Worm (Caenorhabditis elegans): ENCODE data around the gene rsa-2.

DNA sequence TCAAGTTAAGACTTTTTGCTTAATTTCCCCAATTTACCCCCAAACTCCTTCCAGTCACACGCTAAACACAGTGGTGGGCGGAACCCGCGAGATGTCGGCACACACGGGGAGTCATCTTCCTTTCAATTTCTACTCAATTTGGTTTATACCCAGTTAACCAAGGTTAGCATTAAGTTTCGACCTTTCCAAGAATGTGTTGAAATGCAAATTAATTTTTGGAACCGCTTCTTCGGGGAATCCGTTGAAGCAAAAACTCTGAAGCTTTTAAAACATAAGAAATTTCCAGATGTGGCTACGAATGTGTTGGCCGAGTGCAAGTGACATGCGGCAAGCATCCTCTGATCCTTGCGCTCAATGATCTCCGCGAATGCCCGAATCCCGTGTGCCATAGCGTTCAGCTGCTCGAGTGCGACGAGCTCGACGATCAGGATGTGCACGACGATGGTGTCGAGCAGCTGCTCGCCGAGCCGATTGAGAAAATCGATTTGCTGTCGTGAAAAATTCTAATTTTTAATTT is 27.6 kb downstream of the rsa-2 start:
- peak; percentile 44 for TF ChIP-seq die-1 (tag; optimal IDR thresholded peaks at IDR 0.05)
- peak; percentile 40 for TF ChIP-seq ZK185.1 (tag; optimal IDR thresholded peaks at IDR 0.05; ENCODE audit: poor library complexity, severe bottlenecking)
- TF ChIP-seq ama-1 (optimal IDR thresholded peaks at IDR 0.05), result peak; percentile 88
- no peak for TF ChIP-seq ama-1 (GFP tag; optimal IDR thresholded peaks at IDR 0.05)
- no peak for TF ChIP-seq ztf-26 (tag; optimal IDR thresholded peaks at IDR 0.05)
- TF ChIP-seq him-1 (tag; optimal IDR thresholded peaks at IDR 0.05), result peak; percentile 85
- peak; percentile 95 for TF ChIP-seq snpc-4 (GFP tag; optimal IDR thresholded peaks at IDR 0.05)
- TF ChIP-seq snpc-4 (tag; optimal IDR thresholded peaks at IDR 0.05), result peak; percentile 93 to 99 (median 96)
- TF ChIP-seq efl-1 (GFP tag; optimal IDR thresholded peaks at IDR 0.05), result no peak
- no peak for TF ChIP-seq F39B2.1 (GFP tag; IDR thresholded peaks at IDR 0.05)
- TF ChIP-seq attf-5 (GFP tag; optimal IDR thresholded peaks at IDR 0.05), result no peak
- TF ChIP-seq madf-6 (GFP tag; IDR thresholded peaks at IDR 0.05), result peak; percentile 84
